Worm (Caenorhabditis elegans): ENCODE measurements around the gene Y44A6C.1.

- no peak for TF ChIP-seq med-1 (GFP tag; optimal IDR thresholded peaks at IDR 0.05; ENCODE audit: insufficient read depth)
- no peak for TF ChIP-seq flt-1 (GFP tag; IDR thresholded peaks at IDR 0.05)
- TF ChIP-seq tab-1 (GFP tag; IDR thresholded peaks at IDR 0.05) = no peak
- TF ChIP-seq ref-1 (GFP tag; conservative IDR thresholded peaks at IDR 0.05) = no peak
- TF ChIP-seq ztf-29 (GFP tag; IDR thresholded peaks at IDR 0.05) = no peak
Observed at ce11 chrV:20698266-20698665, 15.5 kb upstream of the Y44A6C.1 start, which contains the start of gene F53F8.7.

Measured in whole organism, midembryonic.